Worm (Caenorhabditis elegans): ENCODE results near the gene ptp-2.

The ptp-2 gene

ce11 chrII:5936009-5936408 is 17.6 kb downstream of the ptp-2 start (continued):
- TF ChIP-seq duxl-1 (tag; optimal IDR thresholded peaks at IDR 0.05; ENCODE audit: poor library complexity): no peak
- no peak for TF ChIP-seq lin-39 (tag; optimal IDR thresholded peaks at IDR 0.05)
- no peak for TF ChIP-seq mxl-2 (GFP tag; conservative IDR thresholded peaks at IDR 0.05)
- TF ChIP-seq zip-11 (GFP tag; IDR thresholded peaks at IDR 0.05): no peak
- TF ChIP-seq madf-9 (GFP tag; conservative IDR thresholded peaks at IDR 0.05): no peak
- TF ChIP-seq hif-1 (tag; optimal IDR thresholded peaks at IDR 0.05): peak in 1 of 2 experiments; percentile 66
- peak; percentile 85 for TF ChIP-seq dve-1 (tag; optimal IDR thresholded peaks at IDR 0.05; ENCODE audit: insufficient read depth)
- TF ChIP-seq zag-1 (tag; optimal IDR thresholded peaks at IDR 0.05): no peak
- no peak for TF ChIP-seq nhr-25 (tag; optimal IDR thresholded peaks at IDR 0.05; ENCODE audit: borderline replicate concordance, insufficient read depth)
- peak in 1 of 2 experiments; percentile 84 for TF ChIP-seq unc-62 (GFP tag; optimal IDR thresholded peaks at IDR 0.05 in 1 of 2)
- no peak for TF ChIP-seq unc-62 (tag; optimal IDR thresholded peaks at IDR 0.05)
- peak; percentile 66; the same call in 1 of the 2 replicates for TF ChIP-seq tra-1 (GFP tag; IDR thresholded peaks at IDR 0.05)
- no peak for TF ChIP-seq lin-38 (GFP tag; IDR thresholded peaks at IDR 0.05)
- no peak for TF ChIP-seq dpl-1 (GFP tag; optimal IDR thresholded peaks at IDR 0.05)
- TF ChIP-seq mdt-29 (GFP tag; IDR thresholded peaks at IDR 0.05): no peak
- no peak for TF ChIP-seq snpc-4 (tag; optimal IDR thresholded peaks at IDR 0.05)

- TF ChIP-seq zfp-2 (tag; optimal IDR thresholded peaks at IDR 0.05): no peak
- TF ChIP-seq zfp-3 (GFP tag; conservative IDR thresholded peaks at IDR 0.05): 0 out of 2 replicates have a peak, but pooled peaks have one; percentile 17
- TF ChIP-seq D1046.2 (GFP tag; IDR thresholded peaks at IDR 0.05): no peak
- TF ChIP-seq nhr-111 (GFP tag; optimal IDR thresholded peaks at IDR 0.05): no peak
- TF ChIP-seq hif-1 (tag; optimal IDR thresholded peaks at IDR 0.05): peak in 1 of 2 experiments; percentile 9
- TF ChIP-seq zag-1 (tag; optimal IDR thresholded peaks at IDR 0.05): no peak
- TF ChIP-seq madf-5 (GFP tag; IDR thresholded peaks at IDR 0.05): 0 out of 4 replicates have a peak, but pooled peaks of 1 of the 2 experiments have one; percentile 20
Measured at ce11 chrII:5940815-5941214, 22.4 kb downstream of the ptp-2 start, which contains the start of gene F28B12.6. Gene F28B12.6 (plus strand): TSS chrII:5940863.

- TF ChIP-seq attf-4 (tag; optimal IDR thresholded peaks at IDR 0.05): no peak
- TF ChIP-seq rbr-2 (tag; optimal IDR thresholded peaks at IDR 0.05): peak; percentile 10
- TF ChIP-seq ztf-7 (tag; optimal IDR thresholded peaks at IDR 0.05): no peak
- no peak for TF ChIP-seq R02D3.7 (tag; optimal IDR thresholded peaks at IDR 0.05)
- TF ChIP-seq saeg-2 (GFP tag; IDR thresholded peaks at IDR 0.05): no peak
- no peak for TF ChIP-seq pqm-1 (tag; optimal IDR thresholded peaks at IDR 0.05)
- no peak for TF ChIP-seq nhr-48 (tag; optimal IDR thresholded peaks at IDR 0.05)
- TF ChIP-seq ZK337.2 (GFP tag; IDR thresholded peaks at IDR 0.05): no peak
- TF ChIP-seq skn-1 (tag; optimal IDR thresholded peaks at IDR 0.05): no peak
- peak; percentile 16 for TF ChIP-seq fkh-10 (GFP tag; optimal IDR thresholded peaks at IDR 0.05)
- no peak for TF ChIP-seq ces-1 (GFP tag; optimal IDR thresholded peaks at IDR 0.05)
- TF ChIP-seq ZK546.5 (tag; optimal IDR thresholded peaks at IDR 0.05): no peak
- peak in 1 of 2 experiments; percentile 35 for TF ChIP-seq lsy-2 (tag; optimal IDR thresholded peaks at IDR 0.05)
- TF ChIP-seq zfp-3 (GFP tag; conservative IDR thresholded peaks at IDR 0.05): no peak
- no peak for TF ChIP-seq lin-29 (GFP tag; IDR thresholded peaks at IDR 0.05)
- TF ChIP-seq nhr-76 (tag; optimal IDR thresholded peaks at IDR 0.05): no peak
- no peak for TF ChIP-seq pha-4 (GFP tag; IDR thresholded peaks at IDR 0.05)
- no peak for TF ChIP-seq pha-4 (tag; optimal IDR thresholded peaks at IDR 0.05)
- no peak for TF ChIP-seq T26A8.4 (GFP tag; IDR thresholded peaks at IDR 0.05)
- no peak for TF ChIP-seq zag-1 (tag; optimal IDR thresholded peaks at IDR 0.05)
- no peak for TF ChIP-seq hif-1 (tag; optimal IDR thresholded peaks at IDR 0.05)
- TF ChIP-seq spr-3 (GFP tag; optimal IDR thresholded peaks at IDR 0.05): no peak
- TF ChIP-seq dve-1 (tag; optimal IDR thresholded peaks at IDR 0.05; ENCODE audit: insufficient read depth): peak; percentile 28
- no peak for TF ChIP-seq duxl-1 (tag; optimal IDR thresholded peaks at IDR 0.05; ENCODE audit: poor library complexity)
- TF ChIP-seq hlh-30 (tag; optimal IDR thresholded peaks at IDR 0.05; ENCODE audit: insufficient read depth): peak; percentile 78
- TF ChIP-seq zfp-2 (tag; optimal IDR thresholded peaks at IDR 0.05): no peak
- TF ChIP-seq aly-2 (tag; optimal IDR thresholded peaks at IDR 0.05): no peak
- TF ChIP-seq ztf-11 (tag; optimal IDR thresholded peaks at IDR 0.05): no peak
- TF ChIP-seq tra-1 (GFP tag; IDR thresholded peaks at IDR 0.05): no peak
- TF ChIP-seq nhr-10 (tag; optimal IDR thresholded peaks at IDR 0.05): no peak
- no peak for TF ChIP-seq lin-39 (tag; optimal IDR thresholded peaks at IDR 0.05)
- TF ChIP-seq php-3 (GFP tag; IDR thresholded peaks at IDR 0.05): no peak
- no peak for TF ChIP-seq gei-8 (GFP tag; optimal IDR thresholded peaks at IDR 0.05)
- TF ChIP-seq mep-1 (tag; optimal IDR thresholded peaks at IDR 0.05): peak; percentile 14
Measured at ce11 chrII:5942593-5942992, 24.1 kb downstream of the ptp-2 start, which contains the start of gene F28B12.1. Gene F28B12.1 (plus strand): TSS chrII:5942927.
